Worm (Caenorhabditis elegans): ENCODE data around the gene nspg-12.
A peak's percentile ranks its signal among the peaks of the same experiment; 100 is the strongest.

Gene nspg-12

DNA sequence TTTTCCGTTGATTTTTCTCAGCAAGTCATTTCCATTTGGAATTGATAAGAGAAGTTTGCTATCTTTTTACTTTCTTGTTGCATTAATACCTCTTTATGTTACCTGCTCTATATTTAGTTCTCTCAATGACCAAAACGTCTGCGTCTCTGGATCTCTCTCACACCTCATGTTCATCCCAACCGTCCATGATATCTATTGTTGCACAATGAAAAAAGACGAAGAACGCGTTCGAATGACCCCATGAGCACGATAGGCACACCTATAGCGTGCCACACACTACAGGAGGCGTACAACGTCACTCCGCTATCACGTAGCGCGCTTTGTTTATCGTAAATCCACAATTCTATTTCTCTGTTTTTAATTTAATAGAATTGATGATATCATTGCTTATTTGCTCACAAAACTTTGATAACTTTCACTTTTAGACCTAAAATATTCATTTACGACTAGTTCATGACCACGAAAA lies 22.1 kb downstream of the nspg-12 start, which contains the start of gene Y34B4A.2 (continued):
- TF ChIP-seq Y5F2A.4 (GFP tag; optimal IDR thresholded peaks at IDR 0.05) (no peak), pha-4 (GFP tag; IDR thresholded peaks at IDR 0.05) (no peak), pha-4 (tag; optimal IDR thresholded peaks at IDR 0.05) (no peak), ctbp-1 (GFP tag; IDR thresholded peaks at IDR 0.05) (0 out of 2 replicates have a peak, but pooled peaks have one; percentile 20), vab-7 (GFP tag; IDR thresholded peaks at IDR 0.05) (no peak), zip-11 (GFP tag; IDR thresholded peaks at IDR 0.05) (no peak)

DNA sequence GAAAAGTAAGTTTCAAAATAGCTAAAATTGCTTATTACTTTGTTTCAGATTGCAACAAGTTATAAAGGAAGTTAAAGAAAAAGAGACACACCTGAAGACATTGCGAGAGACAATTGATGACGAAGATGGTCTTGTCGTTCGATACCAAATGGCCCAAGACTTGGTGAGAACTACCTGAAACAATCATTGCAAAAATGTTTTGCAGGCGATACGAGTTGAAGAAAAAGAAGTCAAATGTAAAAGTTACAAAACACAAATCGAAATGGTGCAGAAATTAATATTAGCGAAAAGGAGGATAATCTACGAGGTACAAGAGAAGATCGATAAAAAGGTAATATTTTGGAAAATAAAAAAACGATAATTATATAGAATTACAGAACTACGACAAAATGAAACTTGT lies 22.6 kb downstream of the nspg-12 start, which contains the start of gene rga-8:
rga-8 (minus strand) TSS at position 101 of the 400 bp plus-strand sequence.
- TF ChIP-seq unc-62 (GFP tag; optimal IDR thresholded peaks at IDR 0.05 in 1 of 2) (peak in 1 of 2 experiments; percentile 1), unc-62 (tag; optimal IDR thresholded peaks at IDR 0.05) (no peak), Y48G9A.11 (GFP tag; IDR thresholded peaks at IDR 0.05) (no peak), zfp-3 (GFP tag; conservative IDR thresholded peaks at IDR 0.05) (no peak), ceh-44 (GFP tag; IDR thresholded peaks at IDR 0.05) (no peak), dpl-1 (GFP tag; optimal IDR thresholded peaks at IDR 0.05) (no peak), nhr-11 (tag; optimal IDR thresholded peaks at IDR 0.05) (no peak)

DNA sequence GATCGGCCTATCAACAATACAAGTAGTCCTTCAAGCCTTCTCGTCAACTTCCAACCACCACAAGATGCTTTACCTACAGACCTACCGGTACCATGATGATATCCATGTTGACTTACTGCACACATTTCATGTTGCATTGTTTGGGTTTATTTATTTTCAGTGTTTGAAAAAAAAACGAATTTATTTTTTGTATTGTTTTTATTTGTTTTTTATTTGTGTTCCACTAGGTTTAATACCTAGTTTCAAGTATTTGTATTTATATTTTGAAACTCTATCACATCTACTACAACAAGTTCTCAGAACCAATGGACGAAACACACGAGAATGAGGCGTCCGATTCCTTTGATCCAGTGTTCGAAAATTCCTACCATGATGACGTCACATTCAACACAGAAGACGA lies 26.4 kb downstream of the nspg-12 start, which contains the start of gene vps-41:
vps-41 (plus strand) TSS at position 301 of the 400 bp plus-strand sequence.
- TF ChIP-seq nhr-42 (GFP tag; IDR thresholded peaks at IDR 0.05) (no peak), egl-27 (tag; optimal IDR thresholded peaks at IDR 0.05) (no peak), lim-7 (GFP tag; IDR thresholded peaks at IDR 0.05) (no peak), nhr-111 (GFP tag; optimal IDR thresholded peaks at IDR 0.05) (no peak), mxl-3 (GFP tag; optimal IDR thresholded peaks at IDR 0.05) (no peak), aha-1 (tag) (no peak), ceh-32 (tag; optimal IDR thresholded peaks at IDR 0.05; ENCODE audit: poor library complexity) (no peak), ZK546.5 (tag; optimal IDR thresholded peaks at IDR 0.05) (no peak), ZK337.2 (GFP tag; IDR thresholded peaks at IDR 0.05) (no peak), F37D6.2 (tag; optimal IDR thresholded peaks at IDR 0.05) (no peak), zip-2 (tag; optimal IDR thresholded peaks at IDR 0.05) (no peak)

DNA sequence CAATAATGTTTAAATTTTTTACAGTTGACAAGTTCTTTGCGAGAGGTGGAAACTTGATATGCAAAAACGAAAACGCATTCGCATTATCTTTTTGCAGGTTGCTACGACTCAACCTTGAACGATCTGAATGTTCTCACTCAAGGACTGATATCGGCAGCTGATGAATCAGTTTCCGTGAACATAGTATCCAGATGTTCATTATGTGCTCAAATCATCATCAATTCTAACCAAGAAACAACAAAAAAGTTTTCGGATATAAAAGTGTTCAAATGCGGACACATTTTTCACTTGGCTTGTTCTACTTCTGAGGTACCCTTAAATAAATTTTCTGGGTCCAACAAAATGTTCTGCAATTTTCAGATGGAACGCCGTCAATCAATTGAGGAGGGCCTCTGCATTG lies 32.0 kb downstream of the nspg-12 start:
- TF ChIP-seq aha-1 (tag) (peak; percentile 65), spr-1 (tag; optimal IDR thresholded peaks at IDR 0.05) (no peak), pqm-1 (tag; optimal IDR thresholded peaks at IDR 0.05) (no peak), ceh-32 (tag; optimal IDR thresholded peaks at IDR 0.05; ENCODE audit: poor library complexity) (no peak), unc-62 (GFP tag; optimal IDR thresholded peaks at IDR 0.05 in 1 of 2) (peak in 1 of 2 experiments; percentile 95), unc-62 (tag; optimal IDR thresholded peaks at IDR 0.05) (no peak), daf-12 (tag; optimal IDR thresholded peaks at IDR 0.05) (no peak)

DNA sequence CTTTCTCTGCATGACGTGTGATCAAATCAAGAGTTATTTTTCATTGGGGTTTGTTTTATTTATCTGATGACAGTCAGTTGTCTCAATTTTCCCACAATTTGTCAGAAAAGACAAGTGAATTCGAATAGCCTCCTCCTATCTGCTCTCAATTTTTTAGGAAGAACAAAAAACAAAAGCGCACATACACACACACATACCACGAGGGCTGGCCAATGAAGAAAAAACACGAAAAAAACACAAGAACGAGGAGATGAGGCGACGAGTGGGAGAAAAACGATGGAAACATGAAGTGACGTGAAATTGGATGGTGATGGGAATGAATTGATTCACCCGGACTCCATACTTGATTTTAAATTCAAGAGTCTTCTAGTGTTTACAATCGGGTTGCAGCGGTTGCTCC lies 36.8 kb downstream of the nspg-12 start:
- TF ChIP-seq hlh-30 (tag; optimal IDR thresholded peaks at IDR 0.05; ENCODE audit: insufficient read depth), result peak; percentile 50
- TF ChIP-seq hif-1 (tag; optimal IDR thresholded peaks at IDR 0.05), result peak in 1 of 2 experiments; percentile 5
- TF ChIP-seq mdt-29 (GFP tag; IDR thresholded peaks at IDR 0.05), result no peak

DNA sequence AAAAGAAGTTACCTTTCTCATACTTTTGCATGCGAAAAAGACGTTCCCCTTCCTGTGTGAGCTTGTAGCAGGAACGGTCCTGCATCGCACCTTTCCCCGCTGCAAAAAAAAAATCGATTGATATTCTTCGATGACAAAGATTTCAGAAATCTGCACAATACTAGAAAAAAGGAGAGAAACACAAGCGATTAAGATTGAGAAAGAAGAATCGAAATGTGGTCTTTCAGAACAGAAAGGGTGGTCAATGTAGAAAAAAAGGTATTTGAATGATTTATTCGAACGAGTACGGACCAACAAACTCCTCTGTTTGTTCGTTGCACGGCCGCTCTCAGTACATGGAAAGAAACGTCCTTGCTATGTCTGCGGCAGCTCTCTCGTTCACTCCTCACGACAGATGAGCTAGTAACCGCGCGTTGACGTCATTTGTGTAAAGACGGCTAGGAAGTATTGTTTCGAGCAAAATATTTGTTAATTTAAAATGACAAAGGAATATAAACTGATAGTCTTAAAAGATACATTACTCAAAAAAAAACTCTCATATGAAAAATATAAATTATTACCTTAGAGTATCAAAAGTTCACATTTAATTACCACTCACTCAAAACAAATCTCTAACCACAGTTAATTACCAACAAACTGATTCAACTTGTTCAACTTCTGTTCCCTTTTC lies 41.0 kb downstream of the nspg-12 start, which contains the start of gene ift-81:
ift-81 (plus strand) TSS at position 620 of the 670 bp plus-strand sequence.
- TF ChIP-seq dve-1 (tag; optimal IDR thresholded peaks at IDR 0.05; ENCODE audit: insufficient read depth) (peak; percentile 55), F37D6.2 (tag; optimal IDR thresholded peaks at IDR 0.05) (peak; percentile 24), lin-38 (GFP tag; IDR thresholded peaks at IDR 0.05) (0 out of 2 replicates have a peak, but pooled peaks have one; percentile 12), dmd-6 (GFP tag; IDR thresholded peaks at IDR 0.05) (0 out of 2 replicates have a peak, but pooled peaks have one; percentile 16), hlh-30 (tag; optimal IDR thresholded peaks at IDR 0.05; ENCODE audit: insufficient read depth) (peak; percentile 2), nhr-102 (tag; optimal IDR thresholded peaks at IDR 0.05) (no peak), mep-1 (tag; optimal IDR thresholded peaks at IDR 0.05) (peak; percentile 54), aha-1 (tag) (peak; percentile 96), lir-3 (tag; optimal IDR thresholded peaks at IDR 0.05) (no peak), rbr-2 (tag; optimal IDR thresholded peaks at IDR 0.05) (peak; percentile 66), nhr-28 (tag; optimal IDR thresholded peaks at IDR 0.05) (no peak), fkh-10 (GFP tag; optimal IDR thresholded peaks at IDR 0.05) (peak; percentile 43), lsy-2 (tag; optimal IDR thresholded peaks at IDR 0.05) (peak in 1 of 2 experiments; percentile 62), snpc-1.2 (GFP tag; IDR thresholded peaks at IDR 0.05) (no peak), hif-1 (tag; optimal IDR thresholded peaks at IDR 0.05) (peak in 1 of 2 experiments; percentile 5)
